Fruit fly (Drosophila melanogaster) ovary, adult (tissue): ENCODE data around the gene CG5167.
A peak's percentile ranks its signal among the peaks of the same experiment; 100 is the strongest.

Experiments
- CG17801 ChIP-seq: fragments of 200-800 bp; optimal IDR thresholded peaks from 2 replicates; lab custom pipeline; 2019; ENCODE audit warnings: missing biosample characterization, mild to moderate bottlenecking, missing genetic modification characterization, moderate library complexity; ENCODE audit not compliant: partially characterized antibody

CG5167 gene

DNA sequence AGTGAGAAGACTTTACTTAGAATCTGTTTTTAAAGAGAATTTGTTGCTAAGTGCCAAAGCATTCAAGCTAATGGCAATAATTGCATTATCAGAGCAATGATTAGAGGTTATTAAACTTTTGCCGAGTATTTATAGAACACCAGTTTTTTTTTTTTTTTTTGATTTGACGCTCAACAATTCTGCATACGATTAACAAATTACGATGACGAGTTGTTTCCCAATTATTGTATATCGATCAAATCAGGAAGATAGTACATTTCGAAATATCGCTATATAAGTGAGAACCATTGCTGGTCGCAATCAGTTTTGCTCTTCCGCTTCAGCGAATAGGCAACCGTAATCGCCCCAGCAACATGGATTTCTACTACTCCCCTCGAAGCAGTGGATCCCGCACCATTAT is 32.5 kb upstream of the CG5167 start, which contains the start of gene GstD4:
Gene GstD4 (plus strand): TSS at position 301 of the 400 bp plus-strand sequence.
- no peak for TF ChIP-seq CG17801

DNA sequence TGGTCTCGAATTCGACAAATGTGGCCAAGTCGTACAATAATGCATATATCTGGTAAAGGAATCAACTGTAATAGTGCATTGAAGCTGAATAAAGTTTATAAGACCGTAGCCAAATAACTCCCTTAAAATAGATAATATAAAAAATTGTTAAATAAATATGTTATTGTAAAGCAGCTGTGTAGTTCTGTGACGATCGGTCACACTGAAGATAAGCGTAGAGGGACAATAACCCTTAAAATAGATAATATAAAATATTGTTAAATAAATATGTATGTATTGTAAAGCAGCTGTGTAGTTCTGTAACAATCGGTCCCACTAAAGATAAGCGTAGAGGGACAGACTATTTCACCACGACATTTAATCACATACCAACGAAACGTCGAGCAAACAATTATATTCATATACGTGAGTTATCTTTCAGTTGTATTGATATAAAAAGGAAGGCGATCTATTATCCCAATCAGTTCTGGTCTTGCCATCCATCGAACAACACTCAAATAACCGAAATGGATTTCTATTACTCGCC is 31.0 kb upstream of the CG5167 start, which contains the start of gene GstD5:
Gene GstD5 (plus strand): TSS at position 476 of the 526 bp plus-strand sequence.
- TF ChIP-seq CG17801: no peak

DNA sequence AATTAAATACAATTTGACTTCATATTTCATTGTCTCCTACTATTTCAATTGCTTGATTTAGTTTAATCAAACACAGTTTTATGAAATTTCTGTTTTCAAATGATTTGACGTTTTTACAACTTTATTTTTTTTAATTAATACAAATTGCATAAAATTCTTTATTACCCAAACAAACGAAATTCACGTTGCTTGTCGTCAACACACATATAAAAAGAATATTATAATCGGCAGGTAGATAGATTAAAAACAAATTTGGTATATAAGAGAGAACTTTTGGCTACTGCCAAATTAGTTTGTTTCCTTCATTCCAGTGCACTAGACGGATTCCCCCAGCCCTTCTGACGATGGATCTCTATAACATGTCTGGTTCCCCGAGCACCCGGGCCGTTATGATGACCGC is 29.5 kb upstream of the CG5167 start, which contains the start of gene GstD6:
Gene GstD6 (plus strand): TSS at position 301 of the 400 bp plus-strand sequence.
- TF ChIP-seq CG17801: no peak

DNA sequence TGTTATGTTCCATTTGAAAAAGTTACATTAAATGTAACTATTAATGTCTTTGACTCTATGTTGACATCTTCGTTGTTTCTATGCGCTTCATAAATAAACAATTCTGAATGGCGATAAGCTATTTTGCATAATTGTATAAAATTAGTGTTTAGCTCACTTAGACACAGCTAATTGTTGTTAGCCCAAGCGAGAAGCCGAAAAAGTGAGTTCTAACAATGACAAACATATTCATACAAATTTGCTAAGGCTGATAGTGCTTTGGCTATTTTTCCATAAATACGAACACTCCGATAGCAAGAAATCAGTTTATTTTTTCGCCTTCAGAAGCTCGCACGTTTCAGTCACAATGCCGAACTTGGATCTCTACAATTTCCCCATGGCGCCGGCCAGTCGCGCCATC is 28.1 kb upstream of the CG5167 start, which contains the start of gene GstD7:
Gene GstD7 (plus strand): TSS at position 301 of the 400 bp plus-strand sequence.
- TF ChIP-seq CG17801: no peak

DNA sequence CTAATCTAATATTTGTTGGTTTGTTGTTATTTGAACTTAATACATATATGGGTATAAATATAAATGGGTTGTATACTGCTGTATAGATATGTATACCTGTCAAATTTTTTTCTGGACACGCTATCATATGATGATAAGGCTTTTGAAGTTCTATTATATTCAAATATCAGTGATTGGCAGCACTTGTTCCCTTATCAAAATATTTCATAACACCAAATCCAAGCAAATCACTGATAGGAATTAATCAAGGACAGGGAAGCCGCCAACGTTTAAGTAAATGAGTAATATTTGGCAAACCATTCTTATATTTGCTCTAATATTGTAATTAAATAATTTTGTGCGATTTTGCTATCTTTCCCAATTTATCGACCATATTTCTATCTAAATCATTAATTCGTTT is 27.1 kb upstream of the CG5167 start:
- TF ChIP-seq CG17801: no peak

DNA sequence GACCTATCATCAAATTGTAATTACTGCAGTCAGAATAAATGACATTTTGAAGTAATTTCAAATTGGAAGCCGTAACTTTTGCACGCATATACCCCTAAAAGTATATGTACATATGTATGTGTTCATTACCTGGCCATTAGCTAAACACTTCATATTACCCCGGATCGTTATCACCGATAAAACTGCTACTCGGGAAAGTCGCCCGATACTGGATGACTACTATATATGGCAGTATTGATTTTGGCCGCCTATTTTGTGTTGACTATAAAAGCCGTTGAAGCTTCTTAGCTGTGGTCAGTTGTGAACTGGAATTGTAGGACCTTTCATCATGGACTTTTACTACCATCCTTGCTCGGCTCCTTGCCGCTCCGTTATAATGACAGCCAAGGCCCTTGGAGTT is 26.6 kb upstream of the CG5167 start, which contains the start of gene GstD8:
Gene GstD8 (plus strand): TSS at position 301 of the 400 bp plus-strand sequence.
- no peak for TF ChIP-seq CG17801

DNA sequence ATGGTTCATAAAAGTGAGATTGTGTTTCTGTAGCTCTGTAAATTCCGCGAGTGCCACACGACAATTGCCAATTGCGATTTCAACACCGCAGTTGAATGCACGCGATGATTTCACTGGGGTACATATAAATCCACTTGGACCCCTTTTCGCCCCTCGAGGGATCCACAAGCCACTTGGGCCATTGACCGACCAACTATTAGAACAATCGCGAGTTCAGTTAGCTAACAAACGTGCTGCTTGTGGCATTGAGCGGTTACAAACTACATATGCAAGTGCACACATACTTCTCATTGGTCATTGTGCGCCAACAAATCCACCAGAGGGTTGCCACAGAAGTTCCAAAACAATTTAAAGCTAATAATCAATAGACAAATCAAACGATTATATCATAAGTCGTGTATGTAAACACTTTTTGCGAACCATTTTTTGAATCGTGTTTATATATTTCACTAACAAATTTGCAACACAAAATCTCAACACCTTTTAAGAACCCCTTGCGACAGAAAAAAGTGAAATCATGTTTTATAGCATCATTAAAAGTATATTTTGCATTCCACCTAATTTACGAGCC is 25.1 kb upstream of the CG5167 start:
- no peak for TF ChIP-seq CG17801

DNA sequence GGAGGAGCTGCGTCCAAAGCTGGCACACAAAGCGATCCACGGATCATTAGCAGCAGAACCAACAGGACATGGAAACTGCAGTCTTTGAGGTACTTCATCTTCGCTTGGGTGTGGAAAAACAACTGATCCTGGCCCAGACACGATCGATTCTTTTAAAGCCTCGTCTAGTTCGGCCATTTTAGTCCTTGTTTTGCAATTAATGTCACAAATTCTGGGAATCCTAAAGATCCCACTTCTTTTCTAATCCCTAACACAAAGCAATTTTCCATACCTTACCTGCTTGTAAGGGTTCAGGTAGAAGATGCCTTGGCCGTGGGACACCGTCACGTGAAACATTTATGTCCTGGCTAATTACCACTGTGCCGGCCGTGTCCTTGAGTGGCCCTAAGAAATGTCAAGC is 23.8 kb upstream of the CG5167 start, which contains the start of gene CG10035:
Gene CG10035 (minus strand): TSS at position 129 of the 400 bp plus-strand sequence.
- no peak for TF ChIP-seq CG17801

DNA sequence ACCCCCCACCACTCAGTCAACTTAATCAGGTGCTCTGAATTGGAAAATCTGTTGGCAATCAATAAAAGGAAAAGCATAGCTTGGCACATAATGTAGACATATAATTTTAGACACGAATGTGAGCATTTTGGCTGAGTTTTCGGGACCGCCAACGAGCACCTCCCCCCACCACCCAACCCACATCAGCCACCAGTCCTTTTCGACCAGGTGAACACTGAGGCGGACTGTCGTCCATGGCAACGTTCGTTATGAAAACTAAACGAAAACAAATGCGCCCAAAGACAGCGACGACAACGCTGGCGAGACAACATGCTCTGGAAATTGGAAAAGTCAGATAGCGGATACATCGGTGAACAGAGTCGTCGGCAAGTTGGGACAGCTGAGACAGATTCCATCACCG is 23.3 kb upstream of the CG5167 start, which contains the start of gene GstD11:
Gene GstD11 (plus strand): TSS at position 301 of the 400 bp plus-strand sequence.
- no peak for TF ChIP-seq CG17801

DNA sequence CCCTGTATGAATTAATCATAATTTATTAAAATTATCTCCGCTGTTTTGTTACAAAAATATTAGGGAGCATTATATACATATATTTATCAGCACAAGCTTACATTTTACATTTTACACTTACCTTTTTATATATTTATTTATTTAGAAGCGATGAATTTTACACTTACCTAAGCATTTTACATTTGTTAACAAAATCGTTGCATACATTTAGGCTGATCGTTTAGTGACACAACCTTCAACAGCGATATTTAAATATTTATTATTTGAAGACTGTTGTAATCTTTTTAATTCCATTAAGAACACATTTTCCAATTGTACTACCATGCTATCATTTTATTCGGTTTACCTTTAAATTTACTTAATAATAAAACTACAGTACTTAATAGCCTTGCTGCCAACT is 22.5 kb upstream of the CG5167 start:
- no peak for TF ChIP-seq CG17801

DNA sequence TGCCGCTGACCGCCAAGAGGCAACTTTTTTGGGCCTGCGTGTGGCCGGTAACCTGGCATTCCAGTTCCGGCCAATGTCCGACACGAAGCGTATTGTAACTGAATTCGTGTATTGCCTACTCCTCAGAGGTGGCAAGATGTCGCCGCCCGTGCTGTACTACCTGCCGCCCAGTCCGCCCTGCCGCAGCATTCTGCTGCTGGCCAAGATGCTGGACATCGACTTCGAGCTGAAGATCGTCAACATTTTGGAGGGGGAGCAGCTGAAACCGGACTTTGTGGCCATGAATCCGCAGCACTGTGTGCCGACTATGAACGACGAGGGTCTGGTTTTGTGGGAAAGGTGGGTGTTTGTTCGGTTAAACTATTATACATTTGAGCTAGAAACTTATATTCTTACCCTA is 22.1 kb upstream of the CG5167 start:
- TF ChIP-seq CG17801: no peak

DNA sequence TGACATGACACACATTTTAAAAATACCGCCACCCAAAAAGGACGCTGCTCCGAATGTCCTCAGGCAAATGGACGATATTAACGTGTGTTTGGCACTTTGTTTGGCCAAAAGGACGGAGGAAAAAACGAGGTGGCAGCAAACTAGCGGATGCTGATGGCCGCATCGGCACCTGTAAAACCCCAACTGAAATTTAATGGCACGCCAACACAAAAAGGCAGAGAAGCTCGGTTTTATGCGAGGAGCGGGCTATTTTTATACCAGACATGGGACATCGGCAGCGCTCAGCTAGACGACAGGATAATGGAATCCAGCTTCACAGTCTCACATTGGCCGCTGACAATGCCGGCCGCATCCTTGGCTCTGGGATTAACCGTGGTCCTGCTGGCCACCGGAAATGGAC is 20.4 kb upstream of the CG5167 start, which contains the start of gene Sol1:
Gene Sol1 (plus strand): TSS at position 301 of the 400 bp plus-strand sequence.
- no peak for TF ChIP-seq CG17801

DNA sequence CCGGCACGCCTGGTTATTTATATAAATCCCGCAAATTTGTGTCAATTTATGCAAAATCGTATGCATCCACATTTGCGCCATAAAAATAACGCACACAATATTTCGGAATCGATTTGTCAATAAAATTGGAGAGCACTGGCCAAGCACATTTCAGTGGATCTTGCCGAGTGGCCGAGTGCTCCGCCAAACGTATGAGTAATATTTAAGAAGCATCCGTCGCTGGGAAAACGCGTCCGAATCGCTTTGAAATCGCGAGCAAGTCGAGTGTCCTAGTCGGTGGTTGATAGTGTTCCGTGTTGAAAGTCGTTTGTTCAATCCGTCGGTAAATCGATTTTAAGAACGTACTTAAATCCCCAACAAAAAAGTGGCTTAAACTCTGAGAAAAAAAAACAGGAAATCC is 19.4 kb upstream of the CG5167 start, which contains the start of gene CG33098:
Gene CG33098 (plus strand): TSS at position 224 of the 400 bp plus-strand sequence.
- TF ChIP-seq CG17801: no peak

DNA sequence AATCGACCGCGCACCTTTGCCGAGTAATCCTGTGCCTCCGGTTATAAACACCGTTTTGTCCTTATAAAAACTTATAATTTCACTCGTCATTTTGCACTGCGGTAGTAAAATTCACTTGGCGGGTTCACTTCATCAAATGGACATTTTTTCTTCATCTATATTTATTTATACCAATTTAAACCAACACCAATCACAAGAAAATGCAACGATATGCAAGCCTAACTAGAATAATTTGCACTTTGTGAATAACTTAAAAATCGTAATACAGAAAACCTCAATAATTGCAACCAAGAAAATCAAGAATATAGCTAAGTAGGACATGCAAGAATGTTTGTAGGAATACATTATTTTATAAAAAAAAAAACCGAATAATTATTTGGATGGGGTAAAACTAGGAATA is 10.5 kb upstream of the CG5167 start, which contains the start of the genes CG10096 and CG10097:
Gene CG10096 (minus strand): TSS at position 101 of the 400 bp plus-strand sequence.
Gene CG10097 (minus strand): TSS at position 101 of the 400 bp plus-strand sequence.
- no peak for TF ChIP-seq CG17801

DNA sequence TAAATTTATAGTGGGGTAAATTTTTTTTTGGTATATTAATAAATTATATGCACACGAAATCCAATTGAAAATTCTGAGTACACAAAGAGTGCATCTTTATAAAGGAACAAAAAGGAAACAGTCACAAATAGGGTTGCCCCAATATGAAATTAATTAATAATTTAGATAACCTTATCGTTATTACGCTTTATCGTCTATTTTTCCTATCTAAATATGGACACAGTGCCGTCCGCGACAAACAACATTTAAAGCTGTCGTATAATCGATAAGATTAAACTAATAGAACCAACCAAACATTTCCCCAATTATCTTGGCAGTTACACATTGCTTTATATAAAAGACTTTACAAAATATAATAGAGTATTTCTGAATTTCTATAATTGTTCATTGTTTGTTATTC is 8.3 kb upstream of the CG5167 start:
- peak; percentile 19 for TF ChIP-seq CG17801

DNA sequence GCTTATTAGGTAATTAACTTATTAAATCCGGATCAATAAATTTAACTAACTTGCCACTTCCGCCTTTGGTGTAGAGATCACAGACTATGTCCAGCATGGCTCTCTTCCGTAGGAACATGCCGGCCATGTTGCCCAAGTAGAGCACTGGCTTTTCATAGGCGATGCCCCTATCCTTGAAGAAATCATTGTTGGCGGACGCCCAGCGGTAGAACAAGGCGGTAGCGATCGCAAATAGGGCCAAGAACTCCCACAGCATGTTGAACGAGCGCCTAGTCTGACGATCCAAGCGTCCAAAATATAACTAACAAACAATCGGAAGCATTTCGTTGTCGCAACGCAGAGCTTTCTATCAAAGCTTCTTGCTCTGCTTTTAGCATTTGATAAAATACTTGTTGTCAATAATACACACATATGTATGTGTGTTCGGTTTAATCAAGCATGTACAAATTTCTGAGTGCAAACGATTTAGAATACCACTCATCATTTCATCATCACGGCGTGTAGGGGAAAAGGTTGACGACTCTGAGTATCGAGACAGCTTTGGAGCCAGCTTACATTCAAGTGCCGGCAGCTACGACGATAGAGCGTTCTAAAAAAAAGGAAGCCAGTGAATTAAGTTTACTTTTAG is 7.6 kb upstream of the CG5167 start, which contains the start of gene Cyp9f3:
Gene Cyp9f3 (minus strand): TSS at position 310 of the 628 bp plus-strand sequence.
- no peak for TF ChIP-seq CG17801

DNA sequence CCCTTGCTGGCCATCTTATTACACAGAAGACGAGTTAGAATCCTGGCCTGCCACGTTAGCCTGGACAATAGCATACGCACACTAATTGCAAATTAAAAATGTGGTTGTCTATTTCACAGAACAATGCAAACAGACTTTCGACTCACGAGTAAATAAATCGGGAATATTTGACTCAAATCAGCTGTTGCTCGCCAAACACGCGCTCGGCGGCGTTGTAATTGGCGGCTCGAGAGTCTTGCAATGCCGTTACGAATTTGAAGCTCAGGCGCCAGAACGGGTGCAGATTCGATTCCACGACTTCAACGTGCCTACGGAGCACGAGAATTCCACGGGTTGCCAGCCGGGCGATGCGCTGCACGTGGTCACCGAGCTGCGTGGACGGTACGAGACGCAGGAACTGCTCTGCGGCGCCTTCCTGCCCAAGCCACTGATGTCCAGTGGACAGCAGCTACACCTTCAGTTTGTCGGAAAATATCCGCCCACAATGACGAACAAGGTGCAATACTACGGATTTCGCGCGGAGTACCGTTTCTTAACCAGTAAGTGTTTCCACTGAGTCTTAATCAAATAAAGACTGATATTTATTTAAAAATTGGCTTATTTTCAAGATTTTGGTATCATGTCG is 4.5 kb upstream of the CG5167 start, which contains the start of gene DNAlig3:
Gene DNAlig3 (minus strand): TSS at position 168 of the 625 bp plus-strand sequence.
- peak; percentile 67 for TF ChIP-seq CG17801
